Fruit fly (Drosophila melanogaster): ENCODE measurements around the gene CG17028.

Gene CG17028

dm6 chr3L:16013198-16013982 lies 35.1 kb downstream of the CG17028 start:
- TF ChIP-seq CG32264 (GFP tag; optimal IDR thresholded peaks at IDR 0.05) (no peak), rgr (GFP tag; optimal IDR thresholded peaks at IDR 0.05) (no peak), CrebA (GFP tag; optimal IDR thresholded peaks at IDR 0.05; ENCODE audit: borderline replicate concordance) (no peak), Sp1 (GFP tag; optimal IDR thresholded peaks at IDR 0.05) (peak; percentile 11), CG9705 (GFP tag; optimal IDR thresholded peaks at IDR 0.05) (no peak), psq (GFP tag; optimal IDR thresholded peaks at IDR 0.05) (no peak), OdsH (GFP tag; optimal IDR thresholded peaks at IDR 0.05) (no peak), sv (GFP tag; optimal IDR thresholded peaks at IDR 0.05) (no peak), HLH106 (tag; optimal IDR thresholded peaks at IDR 0.05) (peak; percentile 18), Hr78 (GFP tag; optimal IDR thresholded peaks at IDR 0.05) (no peak), dsf (GFP tag; optimal IDR thresholded peaks at IDR 0.05; ENCODE audit: borderline replicate concordance) (no peak), brk (GFP tag; optimal IDR thresholded peaks at IDR 0.05) (no peak), Dfd (GFP tag; optimal IDR thresholded peaks at IDR 0.05) (peak; percentile 16), h (GFP tag; optimal IDR thresholded peaks at IDR 0.05) (no peak), sage (GFP tag; optimal IDR thresholded peaks at IDR 0.05) (no peak), dl (GFP tag; optimal IDR thresholded peaks at IDR 0.05; ENCODE audit: insufficient read depth in 1 of 2, partially characterized antibody in 2 of 2) (no peak)

dm6 chr3L:16014515-16014914 lies 36.2 kb downstream of the CG17028 start:
- TF ChIP-seq usp (GFP tag; optimal IDR thresholded peaks at IDR 0.05) (no peak), sage (GFP tag; optimal IDR thresholded peaks at IDR 0.05) (no peak), Sp1 (GFP tag; optimal IDR thresholded peaks at IDR 0.05) (no peak), Hr83 (GFP tag; optimal IDR thresholded peaks at IDR 0.05; ENCODE audit: poor library complexity, severe bottlenecking) (no peak), Hnf4 (GFP tag; optimal IDR thresholded peaks at IDR 0.05) (no peak), CrebA (GFP tag; optimal IDR thresholded peaks at IDR 0.05; ENCODE audit: borderline replicate concordance) (no peak), Dfd (GFP tag; optimal IDR thresholded peaks at IDR 0.05) (no peak), N (GFP tag; optimal IDR thresholded peaks at IDR 0.05) (no peak), CG32264 (GFP tag; optimal IDR thresholded peaks at IDR 0.05) (no peak), br (GFP tag; optimal IDR thresholded peaks at IDR 0.05) (no peak), GATAd (GFP tag; optimal IDR thresholded peaks at IDR 0.05) (no peak)

- TF ChIP-seq h (GFP tag; optimal IDR thresholded peaks at IDR 0.05): peak; percentile 16
- TF ChIP-seq dmrt93B (GFP tag; optimal IDR thresholded peaks at IDR 0.05): peak; percentile 16
- peak; percentile 14 for TF ChIP-seq fru (GFP tag; optimal IDR thresholded peaks at IDR 0.05)
- TF ChIP-seq psq (GFP tag; optimal IDR thresholded peaks at IDR 0.05): peak; percentile 84
- TF ChIP-seq Sp1 (GFP tag; optimal IDR thresholded peaks at IDR 0.05): peak; percentile 86
- TF ChIP-seq sage (GFP tag; optimal IDR thresholded peaks at IDR 0.05): no peak
- peak; percentile 12 for TF ChIP-seq rgr (GFP tag; optimal IDR thresholded peaks at IDR 0.05)
- TF ChIP-seq N (GFP tag; optimal IDR thresholded peaks at IDR 0.05): no peak
- no peak for TF ChIP-seq dsf (GFP tag; optimal IDR thresholded peaks at IDR 0.05; ENCODE audit: borderline replicate concordance)
- peak; percentile 78 for TF ChIP-seq HLH106 (tag; optimal IDR thresholded peaks at IDR 0.05)
- peak; percentile 54 for TF ChIP-seq OdsH (GFP tag; optimal IDR thresholded peaks at IDR 0.05)
- TF ChIP-seq Dif (GFP tag; optimal IDR thresholded peaks at IDR 0.05; ENCODE audit: partially characterized antibody): no peak
- TF ChIP-seq woc (GFP tag; optimal IDR thresholded peaks at IDR 0.05): peak; percentile 18
- TF ChIP-seq foxo (GFP tag; optimal IDR thresholded peaks at IDR 0.05): peak in 1 of 2 experiments; percentile 66
- TF ChIP-seq sv (GFP tag; optimal IDR thresholded peaks at IDR 0.05): no peak
Observed at dm6 chr3L:16015765-16016760, 37.7 kb downstream of the CG17028 start.

- TF ChIP-seq Mio (GFP tag; optimal IDR thresholded peaks at IDR 0.05) (no peak), rgr (GFP tag; optimal IDR thresholded peaks at IDR 0.05) (no peak), Jra (GFP tag; optimal IDR thresholded peaks at IDR 0.05) (no peak), lola (GFP tag; optimal IDR thresholded peaks at IDR 0.05) (no peak), psq (GFP tag; optimal IDR thresholded peaks at IDR 0.05) (no peak), h (GFP tag; optimal IDR thresholded peaks at IDR 0.05) (peak; percentile 29), dmrt93B (GFP tag; optimal IDR thresholded peaks at IDR 0.05) (no peak), woc (GFP tag; optimal IDR thresholded peaks at IDR 0.05) (no peak), foxo (GFP tag; optimal IDR thresholded peaks at IDR 0.05) (peak in 1 of 2 experiments; percentile 15)
Observed at dm6 chr3L:16016911-16017310, 38.6 kb downstream of the CG17028 start.
